Worm (Caenorhabditis elegans): ENCODE measurements around the gene trpl-5.

The trpl-5 gene

DNA sequence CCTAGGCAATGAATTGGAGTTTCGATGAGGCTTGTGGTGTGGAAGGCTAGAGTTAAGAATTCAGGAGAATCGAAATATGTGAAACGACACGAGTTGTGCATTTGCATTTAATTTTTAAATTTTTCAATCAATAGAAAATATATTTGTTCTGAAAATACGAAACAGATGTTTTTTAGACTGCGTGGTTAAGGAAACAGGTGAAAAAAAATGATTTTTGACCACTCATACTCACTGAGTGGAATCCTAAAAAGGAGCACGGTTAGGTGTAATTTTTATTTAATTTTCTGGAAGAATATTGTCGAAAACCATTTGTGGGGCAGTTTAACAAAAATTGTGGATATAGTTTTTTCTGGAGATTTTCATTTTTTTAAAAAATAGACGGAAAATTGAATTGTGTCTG is 26.4 kb upstream of the trpl-5 start, which contains the start of gene srh-195:
Gene srh-195, minus strand, starts transcription at position 101 of the 400 bp plus-strand sequence.
- TF ChIP-seq hmg-4 (GFP tag; optimal IDR thresholded peaks at IDR 0.05) (no peak), F13C5.2 (tag; optimal IDR thresholded peaks at IDR 0.05) (no peak), B0310.2 (tag; optimal IDR thresholded peaks at IDR 0.05) (no peak), flt-1 (GFP tag; IDR thresholded peaks at IDR 0.05) (no peak), tbx-37 (GFP tag; conservative IDR thresholded peaks at IDR 0.05) (no peak), tbx-11 (GFP tag; IDR thresholded peaks at IDR 0.05) (no peak), sea-1 (GFP tag; conservative IDR thresholded peaks at IDR 0.05) (no peak), ceh-13 (GFP tag; optimal IDR thresholded peaks at IDR 0.05) (no peak), aly-1 (tag; optimal IDR thresholded peaks at IDR 0.05) (no peak), scrt-1 (GFP tag; IDR thresholded peaks at IDR 0.05) (no peak), ama-1 (optimal IDR thresholded peaks at IDR 0.05) (no peak), hmbx-1 (tag; optimal IDR thresholded peaks at IDR 0.05) (no peak), hnd-1 (tag; optimal IDR thresholded peaks at IDR 0.05) (no peak), ets-7 (tag; optimal IDR thresholded peaks at IDR 0.05) (no peak), ceh-36 (tag; optimal IDR thresholded peaks at IDR 0.05) (no peak), pes-1 (GFP tag; IDR thresholded peaks at IDR 0.05) (no peak), tra-4 (tag; optimal IDR thresholded peaks at IDR 0.05) (no peak)

DNA sequence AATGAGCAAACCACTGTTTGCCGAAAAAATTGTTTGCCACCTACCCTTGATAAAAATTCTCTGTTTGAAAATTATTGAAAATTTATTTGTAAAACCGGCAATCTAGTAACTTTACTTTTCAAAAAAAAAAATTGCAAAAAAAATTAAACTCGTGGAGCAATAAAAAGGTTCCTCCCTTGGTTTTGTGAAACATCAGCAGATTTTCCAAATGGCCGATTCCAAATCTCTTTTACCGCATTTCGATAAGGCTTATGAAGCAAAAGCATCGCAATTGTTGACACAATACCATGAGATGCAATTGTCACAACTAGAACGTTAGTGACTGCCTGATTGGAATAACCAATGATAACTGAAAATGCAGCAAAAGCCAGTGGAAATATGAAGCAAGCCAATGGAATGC is 24.1 kb upstream of the trpl-5 start:
- no peak for TF ChIP-seq ama-1 (optimal IDR thresholded peaks at IDR 0.05)
- no peak for TF ChIP-seq tbx-37 (GFP tag; conservative IDR thresholded peaks at IDR 0.05)
- no peak for TF ChIP-seq aly-1 (tag; optimal IDR thresholded peaks at IDR 0.05)
- no peak for TF ChIP-seq F13C5.2 (tag; optimal IDR thresholded peaks at IDR 0.05)
- no peak for TF ChIP-seq hmbx-1 (tag; optimal IDR thresholded peaks at IDR 0.05)

DNA sequence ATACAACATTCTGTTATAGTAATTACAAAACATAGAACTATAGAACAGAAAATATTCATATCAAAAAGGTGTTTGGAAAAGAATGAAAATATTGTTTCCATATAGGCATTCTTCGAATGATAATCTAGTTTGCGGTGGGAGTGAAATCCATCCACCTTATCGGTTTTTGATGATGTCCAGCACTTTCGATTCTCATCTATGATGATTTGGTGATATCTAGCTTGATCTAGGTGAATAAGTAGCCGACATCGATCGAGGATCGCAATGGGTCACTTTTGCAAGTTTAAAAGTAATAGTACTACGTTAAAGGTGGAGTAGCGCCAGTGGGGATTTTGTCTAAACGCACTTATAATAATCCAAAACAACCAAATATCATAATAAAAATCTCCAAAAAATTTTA is 22.5 kb upstream of the trpl-5 start, which contains the start of gene R52.6:
Gene R52.6, minus strand, starts transcription at position 101 of the 400 bp plus-strand sequence.
- TF ChIP-seq hmbx-1 (tag; optimal IDR thresholded peaks at IDR 0.05), result no peak

DNA sequence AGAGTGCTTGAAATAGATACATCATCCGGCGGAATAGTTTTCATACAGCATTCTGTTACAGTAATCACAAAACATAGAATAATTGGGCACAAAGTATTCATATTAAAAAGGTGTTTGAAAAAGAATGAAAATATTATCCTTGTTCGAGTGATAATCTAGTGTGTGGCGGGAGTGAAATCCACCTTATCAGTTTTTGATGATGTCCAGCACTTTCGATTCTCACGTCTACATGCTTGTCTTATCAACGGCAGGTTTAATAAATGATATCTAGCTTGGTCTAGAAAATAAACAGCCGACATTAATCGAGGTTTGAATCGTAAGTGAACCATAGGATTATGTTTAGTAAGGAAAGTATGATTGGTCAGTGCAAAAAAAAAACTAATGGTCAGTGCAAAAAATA is 19.5 kb upstream of the trpl-5 start, which contains the start of gene R52.5:
Gene R52.5, minus strand, starts transcription at position 101 of the 400 bp plus-strand sequence.
- no peak for TF ChIP-seq sea-1 (GFP tag; conservative IDR thresholded peaks at IDR 0.05)
- TF ChIP-seq tbx-37 (GFP tag; conservative IDR thresholded peaks at IDR 0.05), result no peak
- no peak for TF ChIP-seq aly-1 (tag; optimal IDR thresholded peaks at IDR 0.05)

DNA sequence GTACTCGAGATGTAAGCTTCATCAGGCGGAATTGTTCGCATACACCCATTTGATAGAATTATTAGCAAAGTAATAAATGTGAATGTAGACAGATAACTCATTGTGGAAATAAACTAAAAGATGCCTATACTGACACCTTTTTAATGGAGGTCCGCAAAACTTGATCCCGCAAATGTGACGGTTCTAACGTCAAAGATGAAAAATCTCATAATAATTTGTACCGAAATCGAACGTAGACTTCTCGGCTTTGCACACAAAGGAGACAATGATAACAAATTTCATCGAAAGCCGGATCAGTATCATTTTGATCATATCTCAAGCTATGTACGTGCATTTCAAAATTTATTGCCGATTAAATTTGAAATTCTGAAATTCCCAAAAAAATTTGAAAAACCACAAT is 17.9 kb upstream of the trpl-5 start, which contains the start of gene R52.4:
Gene R52.4, minus strand, starts transcription at position 101 of the 400 bp plus-strand sequence.
- TF ChIP-seq hmg-4 (GFP tag; optimal IDR thresholded peaks at IDR 0.05), result no peak

DNA sequence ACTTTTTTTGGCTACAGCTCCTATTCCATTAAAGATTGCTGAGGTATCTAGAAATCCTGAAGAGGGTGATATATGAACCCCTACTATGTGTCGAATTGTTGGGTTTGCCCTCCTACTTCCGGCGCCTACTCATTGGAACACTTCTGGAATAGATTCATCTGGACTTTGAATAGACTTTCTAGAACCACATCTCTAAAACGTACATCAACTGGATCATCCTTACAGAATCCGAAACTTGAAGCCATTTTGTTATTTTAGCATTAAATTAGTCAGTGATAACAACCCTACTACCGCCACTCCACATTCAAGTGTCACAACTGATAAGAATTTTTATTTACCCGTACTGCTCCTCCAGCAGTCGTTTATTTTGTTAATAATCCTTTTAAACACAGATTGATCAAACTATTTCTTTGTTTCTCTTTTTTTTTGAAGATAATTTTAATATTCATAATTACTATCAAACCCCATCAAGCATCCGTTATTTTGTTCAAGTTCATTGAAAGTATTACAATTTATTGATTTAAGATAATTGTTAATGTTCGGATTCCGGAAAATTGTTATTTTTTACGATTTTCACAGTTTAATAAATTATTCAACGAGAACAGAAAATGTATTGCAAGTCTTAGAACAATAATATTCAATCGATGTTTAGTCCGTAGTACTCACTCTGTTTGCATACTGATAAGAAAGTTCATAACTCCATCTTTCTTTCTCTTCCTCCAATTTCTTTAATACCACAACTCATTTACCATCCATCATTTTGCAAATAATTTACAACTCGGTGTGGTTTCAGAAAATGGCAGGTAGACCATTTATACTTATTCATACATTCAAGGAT is 8.9 kb upstream of the trpl-5 start, which contains the start of gene math-42:
Gene math-42, plus strand, starts transcription at position 788 of the 838 bp plus-strand sequence.
- TF ChIP-seq flt-1 (GFP tag; IDR thresholded peaks at IDR 0.05), result no peak
- no peak for TF ChIP-seq scrt-1 (GFP tag; IDR thresholded peaks at IDR 0.05)
- no peak for TF ChIP-seq ama-1 (optimal IDR thresholded peaks at IDR 0.05)
- TF ChIP-seq ets-7 (tag; optimal IDR thresholded peaks at IDR 0.05), result no peak
- no peak for TF ChIP-seq hmbx-1 (tag; optimal IDR thresholded peaks at IDR 0.05)

DNA sequence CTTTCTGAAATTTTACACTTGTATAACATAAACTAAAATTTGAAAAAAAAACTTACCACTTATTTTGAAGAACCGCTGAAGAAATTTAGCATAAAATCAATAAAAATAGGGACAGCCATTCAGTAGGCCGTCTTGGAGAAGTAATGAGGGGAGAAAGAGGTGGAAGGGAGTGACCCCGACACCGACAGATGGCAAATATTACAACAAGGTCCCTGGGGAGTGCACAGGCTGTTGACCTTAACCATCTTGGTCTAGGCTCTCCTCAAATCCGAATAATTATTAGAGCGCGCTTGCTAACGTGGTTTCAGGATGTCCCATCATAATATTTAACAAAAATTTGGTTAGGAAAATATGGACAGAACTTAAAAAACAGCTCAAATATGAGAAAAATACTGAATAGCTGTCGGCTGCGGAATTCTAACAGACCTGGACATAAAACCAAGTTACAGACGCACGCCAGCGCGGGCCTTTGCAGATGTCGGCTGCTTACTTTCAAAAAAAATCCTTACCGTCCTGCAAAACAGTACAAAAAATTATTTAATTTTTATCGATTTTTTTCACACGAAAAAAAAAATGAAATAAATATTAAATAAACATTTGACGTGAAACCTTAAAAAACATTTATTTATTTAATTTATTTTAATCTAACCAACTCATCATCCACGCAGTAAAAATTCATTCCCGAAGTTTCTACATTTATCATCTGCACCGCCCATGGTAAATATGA is 4.7 kb upstream of the trpl-5 start, which contains the start of gene T16A1.2:
Gene T16A1.2, plus strand, starts transcription at position 677 of the 727 bp plus-strand sequence.
- TF ChIP-seq B0310.2 (tag; optimal IDR thresholded peaks at IDR 0.05) (no peak), F13C5.2 (tag; optimal IDR thresholded peaks at IDR 0.05) (no peak), ceh-36 (tag; optimal IDR thresholded peaks at IDR 0.05) (no peak), aly-1 (tag; optimal IDR thresholded peaks at IDR 0.05) (no peak), scrt-1 (GFP tag; IDR thresholded peaks at IDR 0.05) (no peak)

DNA sequence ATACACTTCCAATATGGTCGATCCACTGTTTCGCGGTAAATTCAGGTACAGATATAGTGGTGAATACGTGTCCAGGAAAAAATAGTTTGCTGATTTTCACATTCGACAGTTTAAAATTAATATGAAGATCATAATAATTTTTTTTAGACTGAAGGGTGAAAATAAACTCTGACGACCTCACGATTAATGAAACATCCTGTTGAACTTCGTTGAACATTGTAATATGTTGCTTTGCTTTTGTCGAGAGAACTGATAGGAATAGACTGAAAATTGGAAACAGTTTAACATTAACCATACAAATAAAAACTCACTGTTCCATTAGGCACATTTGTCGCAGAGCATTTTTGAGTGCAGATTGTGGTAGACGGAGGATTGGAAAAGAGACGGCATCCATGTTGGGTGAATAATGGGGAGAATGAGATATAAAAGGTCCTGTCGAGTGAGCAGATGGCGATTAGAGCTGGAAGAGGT is 3.1 kb upstream of the trpl-5 start, which contains the start of gene fbxb-37:
Gene fbxb-37, minus strand, starts transcription at position 421 of the 471 bp plus-strand sequence.
- TF ChIP-seq hmbx-1 (tag; optimal IDR thresholded peaks at IDR 0.05) (no peak), scrt-1 (GFP tag; IDR thresholded peaks at IDR 0.05) (no peak), hmg-4 (GFP tag; optimal IDR thresholded peaks at IDR 0.05) (no peak), tbx-37 (GFP tag; conservative IDR thresholded peaks at IDR 0.05) (no peak), B0310.2 (tag; optimal IDR thresholded peaks at IDR 0.05) (no peak), ceh-36 (tag; optimal IDR thresholded peaks at IDR 0.05) (no peak), sea-1 (GFP tag; conservative IDR thresholded peaks at IDR 0.05) (no peak), ceh-13 (GFP tag; optimal IDR thresholded peaks at IDR 0.05) (no peak), pes-1 (GFP tag; IDR thresholded peaks at IDR 0.05) (no peak), tbx-11 (GFP tag; IDR thresholded peaks at IDR 0.05) (no peak), aly-1 (tag; optimal IDR thresholded peaks at IDR 0.05) (no peak), ets-7 (tag; optimal IDR thresholded peaks at IDR 0.05) (no peak), flt-1 (GFP tag; IDR thresholded peaks at IDR 0.05) (no peak), ama-1 (optimal IDR thresholded peaks at IDR 0.05) (no peak), F13C5.2 (tag; optimal IDR thresholded peaks at IDR 0.05) (no peak), tra-4 (tag; optimal IDR thresholded peaks at IDR 0.05) (no peak), hnd-1 (tag; optimal IDR thresholded peaks at IDR 0.05) (no peak)
